Fruit fly (Drosophila melanogaster) Kc167 (cell line): ENCODE results near the gene ND-ASHI.

Source experiments
- Myc ChIP-seq: fragments of >200 bp; optimal IDR thresholded peaks from 2 replicates; lab custom pipeline; 2017; ENCODE audit warnings: missing external identifiers
- h ChIP-seq: fragments of >200 bp; optimal IDR thresholded peaks from 3 replicates; lab custom pipeline; 2018; ENCODE audit warnings: missing external identifiers
- psq ChIP-seq: fragments of >200 bp; optimal IDR thresholded peaks from 2 replicates; lab custom pipeline; 2017; ENCODE audit warnings: missing external identifiers
- ttk ChIP-seq: sonication (Bioruptor generic); optimal IDR thresholded peaks from 2 replicates; lab custom pipeline; 2017; ENCODE audit warnings: missing external identifiers

DNA sequence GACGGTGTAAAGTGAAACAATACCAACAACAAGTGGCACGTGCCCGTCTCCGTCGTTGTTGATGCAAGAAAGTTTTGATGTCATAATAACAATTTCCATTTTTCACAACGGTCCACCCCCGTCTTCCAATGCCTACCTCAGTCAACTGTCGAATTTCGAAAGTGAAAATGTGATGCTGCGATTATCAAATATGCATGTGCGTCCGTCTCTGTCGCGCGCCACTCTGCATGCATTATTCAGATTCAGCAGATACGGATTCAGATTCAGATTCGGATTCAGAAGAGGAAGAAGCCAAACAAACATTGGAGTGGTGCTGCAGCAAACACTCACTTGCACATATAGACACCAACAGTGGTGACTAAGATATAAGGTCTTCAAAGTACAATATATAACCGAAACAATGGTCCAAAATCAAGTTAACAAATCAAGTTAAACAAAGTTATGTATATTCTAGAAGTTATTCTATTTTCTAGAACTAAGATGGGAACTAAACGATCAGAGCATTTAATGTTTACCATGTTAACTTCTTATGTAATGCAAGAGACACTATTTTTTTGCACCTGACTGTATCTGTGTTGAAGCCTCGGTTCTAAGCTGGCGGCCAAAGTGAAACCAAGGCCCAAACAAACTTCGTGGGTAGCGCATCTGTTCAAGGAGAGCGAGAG lies 36.2 kb downstream of the ND-ASHI start:
- TF ChIP-seq h (lab: Kevin White, UChicago): no peak
- TF ChIP-seq psq (lab: Kevin White, UChicago): no peak
- TF ChIP-seq Myc (lab: Kevin White, UChicago): no peak
- no peak for TF ChIP-seq ttk
